Worm (Caenorhabditis elegans): ENCODE data around the gene Y57A10C.8.

Gene Y57A10C.8

ce11 chrII:12397656-12398055 is 32.0 kb downstream of the Y57A10C.8 start, which contains the start of gene F57G9.7:
TSS of gene F57G9.7 (minus strand) at chrII:12397756.
- TF ChIP-seq scrt-1 (GFP tag; IDR thresholded peaks at IDR 0.05) (no peak), hmg-4 (GFP tag; optimal IDR thresholded peaks at IDR 0.05) (no peak), hnd-1 (tag; optimal IDR thresholded peaks at IDR 0.05) (no peak), sea-1 (GFP tag; conservative IDR thresholded peaks at IDR 0.05) (no peak), flt-1 (GFP tag; IDR thresholded peaks at IDR 0.05) (no peak), F13C5.2 (tag; optimal IDR thresholded peaks at IDR 0.05) (no peak), pes-1 (GFP tag; IDR thresholded peaks at IDR 0.05) (no peak), hmbx-1 (tag; optimal IDR thresholded peaks at IDR 0.05) (no peak), ceh-13 (GFP tag; optimal IDR thresholded peaks at IDR 0.05) (no peak), B0310.2 (tag; optimal IDR thresholded peaks at IDR 0.05) (no peak), ets-7 (tag; optimal IDR thresholded peaks at IDR 0.05) (no peak), ama-1 (optimal IDR thresholded peaks at IDR 0.05) (no peak)

DNA sequence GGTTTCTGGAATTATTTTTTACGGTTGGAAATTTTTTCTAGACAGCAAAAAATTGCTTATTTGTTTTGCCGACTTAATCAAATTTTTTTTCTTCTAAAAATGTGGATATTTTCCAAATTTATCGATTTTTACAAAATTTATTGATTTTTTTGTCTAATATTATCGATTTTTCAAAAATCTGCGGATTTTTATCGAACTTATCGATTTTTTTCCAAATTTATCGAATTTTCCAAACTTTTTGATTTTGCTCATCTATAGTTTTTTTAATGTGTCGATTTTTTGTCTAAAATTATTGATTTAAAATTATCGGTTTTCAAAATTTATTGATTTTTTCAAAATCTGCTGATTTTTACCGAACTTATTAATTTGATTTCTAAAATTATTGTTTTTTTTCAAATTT is 35.5 kb downstream of the Y57A10C.8 start:
- TF ChIP-seq flt-1 (GFP tag; IDR thresholded peaks at IDR 0.05), result no peak
- TF ChIP-seq tbx-37 (GFP tag; conservative IDR thresholded peaks at IDR 0.05), result no peak
- no peak for TF ChIP-seq sea-1 (GFP tag; conservative IDR thresholded peaks at IDR 0.05)
- TF ChIP-seq scrt-1 (GFP tag; IDR thresholded peaks at IDR 0.05), result no peak
- TF ChIP-seq hmbx-1 (tag; optimal IDR thresholded peaks at IDR 0.05), result no peak
- TF ChIP-seq ama-1 (optimal IDR thresholded peaks at IDR 0.05), result no peak

DNA sequence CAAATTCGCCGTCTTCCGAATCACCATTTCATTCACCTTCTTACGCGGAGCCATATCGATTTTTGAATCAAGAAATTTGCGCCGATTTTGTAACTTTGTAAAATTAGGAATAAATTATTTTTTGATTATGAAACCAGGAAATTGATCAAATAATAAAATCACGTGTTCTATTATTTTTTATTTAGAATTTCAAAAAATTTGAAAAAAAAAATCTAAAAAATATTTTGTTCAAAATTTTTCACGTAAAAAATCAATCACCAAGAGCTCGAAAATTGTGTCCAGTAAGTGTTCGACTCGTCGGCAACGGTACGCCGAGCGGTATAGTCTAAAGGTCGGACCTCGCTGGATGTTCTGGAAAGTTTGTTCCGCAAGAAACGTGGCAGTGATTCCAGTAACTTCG is 36.0 kb downstream of the Y57A10C.8 start, which contains the start of gene Y57A10B.7:
Y57A10B.7 (minus strand) TSS at position 101 of the 400 bp plus-strand sequence.
- TF ChIP-seq pes-1 (GFP tag; IDR thresholded peaks at IDR 0.05) (no peak), B0310.2 (tag; optimal IDR thresholded peaks at IDR 0.05) (no peak), scrt-1 (GFP tag; IDR thresholded peaks at IDR 0.05) (no peak), tbx-11 (GFP tag; IDR thresholded peaks at IDR 0.05) (no peak), sea-1 (GFP tag; conservative IDR thresholded peaks at IDR 0.05) (no peak), tbx-37 (GFP tag; conservative IDR thresholded peaks at IDR 0.05) (no peak), ceh-13 (GFP tag; optimal IDR thresholded peaks at IDR 0.05) (no peak), hmg-4 (GFP tag; optimal IDR thresholded peaks at IDR 0.05) (no peak), tra-4 (tag; optimal IDR thresholded peaks at IDR 0.05) (no peak), flt-1 (GFP tag; IDR thresholded peaks at IDR 0.05) (no peak), ama-1 (optimal IDR thresholded peaks at IDR 0.05) (no peak), ceh-36 (tag; optimal IDR thresholded peaks at IDR 0.05) (no peak), hnd-1 (tag; optimal IDR thresholded peaks at IDR 0.05) (no peak), aly-1 (tag; optimal IDR thresholded peaks at IDR 0.05) (no peak), ets-7 (tag; optimal IDR thresholded peaks at IDR 0.05) (no peak), hmbx-1 (tag; optimal IDR thresholded peaks at IDR 0.05) (no peak), F13C5.2 (tag; optimal IDR thresholded peaks at IDR 0.05) (no peak)

ce11 chrII:12389783-12390182 is 39.9 kb downstream of the Y57A10C.8 start, which contains the start of gene Y57A10B.6:
TSS of gene Y57A10B.6 (plus strand) at chrII:12390083.
- TF ChIP-seq tbx-37 (GFP tag; conservative IDR thresholded peaks at IDR 0.05), result no peak

DNA sequence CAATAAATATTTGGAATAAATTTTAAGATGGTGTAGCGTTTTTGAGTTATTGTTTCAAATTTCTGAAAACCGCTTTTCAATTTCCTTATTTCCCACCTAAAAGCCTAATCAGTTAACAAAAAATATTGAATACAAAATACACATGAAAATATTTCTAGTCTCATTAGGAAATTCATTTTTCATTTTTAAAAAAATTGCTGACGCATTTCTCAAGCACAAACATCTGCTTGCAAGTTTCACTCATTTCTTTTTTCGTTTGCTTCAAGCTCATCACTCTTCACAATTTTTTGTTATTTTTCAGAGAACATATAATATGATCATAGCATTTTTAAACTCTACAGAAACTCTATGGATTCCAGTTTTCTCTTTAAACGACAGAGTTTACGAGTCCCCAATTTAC is 41.7 kb downstream of the Y57A10C.8 start, which contains the start of gene sre-41:
sre-41 (plus strand) TSS at position 301 of the 400 bp plus-strand sequence.
- TF ChIP-seq ama-1 (optimal IDR thresholded peaks at IDR 0.05), result no peak
- TF ChIP-seq ets-7 (tag; optimal IDR thresholded peaks at IDR 0.05), result no peak
- no peak for TF ChIP-seq aly-1 (tag; optimal IDR thresholded peaks at IDR 0.05)
- TF ChIP-seq pes-1 (GFP tag; IDR thresholded peaks at IDR 0.05), result no peak
- TF ChIP-seq F13C5.2 (tag; optimal IDR thresholded peaks at IDR 0.05), result no peak
- no peak for TF ChIP-seq tra-4 (tag; optimal IDR thresholded peaks at IDR 0.05)
- no peak for TF ChIP-seq ceh-13 (GFP tag; optimal IDR thresholded peaks at IDR 0.05)
- no peak for TF ChIP-seq tbx-37 (GFP tag; conservative IDR thresholded peaks at IDR 0.05)
- TF ChIP-seq hnd-1 (tag; optimal IDR thresholded peaks at IDR 0.05), result no peak
- no peak for TF ChIP-seq tbx-11 (GFP tag; IDR thresholded peaks at IDR 0.05)
- TF ChIP-seq flt-1 (GFP tag; IDR thresholded peaks at IDR 0.05), result no peak
- no peak for TF ChIP-seq scrt-1 (GFP tag; IDR thresholded peaks at IDR 0.05)
- TF ChIP-seq hmbx-1 (tag; optimal IDR thresholded peaks at IDR 0.05), result no peak
- TF ChIP-seq ceh-36 (tag; optimal IDR thresholded peaks at IDR 0.05), result no peak
- no peak for TF ChIP-seq sea-1 (GFP tag; conservative IDR thresholded peaks at IDR 0.05)
- TF ChIP-seq B0310.2 (tag; optimal IDR thresholded peaks at IDR 0.05), result no peak
- TF ChIP-seq hmg-4 (GFP tag; optimal IDR thresholded peaks at IDR 0.05), result no peak

- no peak for TF ChIP-seq tra-4 (tag; optimal IDR thresholded peaks at IDR 0.05)
- TF ChIP-seq hnd-1 (tag; optimal IDR thresholded peaks at IDR 0.05), result no peak
- no peak for TF ChIP-seq hmbx-1 (tag; optimal IDR thresholded peaks at IDR 0.05)
- no peak for TF ChIP-seq flt-1 (GFP tag; IDR thresholded peaks at IDR 0.05)
- TF ChIP-seq ets-7 (tag; optimal IDR thresholded peaks at IDR 0.05), result no peak
- no peak for TF ChIP-seq ama-1 (optimal IDR thresholded peaks at IDR 0.05)
- no peak for TF ChIP-seq tbx-37 (GFP tag; conservative IDR thresholded peaks at IDR 0.05)
- TF ChIP-seq aly-1 (tag; optimal IDR thresholded peaks at IDR 0.05), result no peak
- no peak for TF ChIP-seq pes-1 (GFP tag; IDR thresholded peaks at IDR 0.05)
- no peak for TF ChIP-seq hmg-4 (GFP tag; optimal IDR thresholded peaks at IDR 0.05)
Measured at ce11 chrII:12387487-12387886, 42.2 kb downstream of the Y57A10C.8 start.

- TF ChIP-seq ceh-36 (tag; optimal IDR thresholded peaks at IDR 0.05) (no peak), pes-1 (GFP tag; IDR thresholded peaks at IDR 0.05) (no peak), hmbx-1 (tag; optimal IDR thresholded peaks at IDR 0.05) (no peak), flt-1 (GFP tag; IDR thresholded peaks at IDR 0.05) (no peak), ets-7 (tag; optimal IDR thresholded peaks at IDR 0.05) (no peak), ceh-13 (GFP tag; optimal IDR thresholded peaks at IDR 0.05) (no peak), aly-1 (tag; optimal IDR thresholded peaks at IDR 0.05) (no peak), scrt-1 (GFP tag; IDR thresholded peaks at IDR 0.05) (no peak), ama-1 (optimal IDR thresholded peaks at IDR 0.05) (no peak), tbx-37 (GFP tag; conservative IDR thresholded peaks at IDR 0.05) (no peak), B0310.2 (tag; optimal IDR thresholded peaks at IDR 0.05) (no peak), sea-1 (GFP tag; conservative IDR thresholded peaks at IDR 0.05) (no peak), hmg-4 (GFP tag; optimal IDR thresholded peaks at IDR 0.05) (no peak), tbx-11 (GFP tag; IDR thresholded peaks at IDR 0.05) (no peak)
Measured at ce11 chrII:12386781-12387180, 42.9 kb downstream of the Y57A10C.8 start, which contains the start of gene sre-42. TSS of gene sre-42 (minus strand) at chrII:12386881.

ce11 chrII:12385815-12386214 is 43.8 kb downstream of the Y57A10C.8 start:
- TF ChIP-seq ceh-36 (tag; optimal IDR thresholded peaks at IDR 0.05) (no peak), tra-4 (tag; optimal IDR thresholded peaks at IDR 0.05) (no peak), hmg-4 (GFP tag; optimal IDR thresholded peaks at IDR 0.05) (no peak), sea-1 (GFP tag; conservative IDR thresholded peaks at IDR 0.05) (no peak), tbx-37 (GFP tag; conservative IDR thresholded peaks at IDR 0.05) (no peak), ama-1 (optimal IDR thresholded peaks at IDR 0.05) (no peak), aly-1 (tag; optimal IDR thresholded peaks at IDR 0.05) (no peak), hmbx-1 (tag; optimal IDR thresholded peaks at IDR 0.05) (no peak), pes-1 (GFP tag; IDR thresholded peaks at IDR 0.05) (no peak), scrt-1 (GFP tag; IDR thresholded peaks at IDR 0.05) (no peak), B0310.2 (tag; optimal IDR thresholded peaks at IDR 0.05) (no peak), ets-7 (tag; optimal IDR thresholded peaks at IDR 0.05) (no peak), ceh-13 (GFP tag; optimal IDR thresholded peaks at IDR 0.05) (no peak), flt-1 (GFP tag; IDR thresholded peaks at IDR 0.05) (no peak), hnd-1 (tag; optimal IDR thresholded peaks at IDR 0.05) (no peak)
